Worm (Caenorhabditis elegans): Measurements from ENCODE around the gene C34E10.12.

DNA sequence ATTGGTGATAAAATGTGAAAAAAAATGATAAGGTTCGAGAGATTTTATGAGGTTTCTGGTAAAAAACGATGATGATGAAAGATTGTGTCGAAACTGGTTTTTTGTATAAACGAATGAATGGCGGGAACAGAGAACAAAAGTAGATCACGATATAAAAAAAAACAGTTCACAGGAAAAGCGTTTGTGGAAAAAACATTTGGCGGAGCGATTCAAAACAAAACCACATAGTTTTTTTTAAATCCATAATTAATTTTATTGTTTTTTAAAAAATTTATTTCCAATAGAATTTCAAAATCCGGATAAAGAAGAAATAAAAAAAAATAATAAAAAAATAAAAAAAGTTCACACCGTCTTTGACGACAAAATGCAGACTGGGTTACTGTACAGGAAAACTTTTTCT is 12.3 kb downstream of the C34E10.12 start, which contains the start of gene ZC155.4:
- TF ChIP-seq T22C8.4 (GFP tag; IDR thresholded peaks at IDR 0.05) (no peak), ztf-23 (GFP tag; IDR thresholded peaks at IDR 0.05) (no peak), tab-1 (GFP tag; IDR thresholded peaks at IDR 0.05) (no peak), cog-1 (tag; optimal IDR thresholded peaks at IDR 0.05) (no peak)
